Worm (Caenorhabditis elegans) whole organism, L4 larva: ENCODE measurements around the gene ZK1098.2.

Experiments used
- F10B5.3 ChIP-seq: sonication (generic microtip); optimal IDR thresholded peaks from 2 replicates; lab custom pipeline; 2016; ENCODE audit warnings: mild to moderate bottlenecking, missing genetic modification characterization, missing compliant biosample characterization
- T26A8.4 ChIP-seq: fragments of 200-800 bp; sonication (Bioruptor generic); IDR thresholded peaks from 2 replicates; pipeline ENCODE4 v1.3.6; 2022; ENCODE audit warnings: missing genetic modification characterization, missing compliant biosample characterization
- Y105C5A.15 ChIP-seq: fragments of 200-800 bp; sonication (Bioruptor generic); IDR thresholded peaks from 2 replicates; pipeline ENCODE4 v1.3.6; 2022; ENCODE audit warnings: missing genetic modification characterization, missing compliant biosample characterization
- Y48G9A.11 ChIP-seq: fragments of 200-800 bp; sonication (Bioruptor generic); IDR thresholded peaks from 2 replicates; pipeline ENCODE4 v1.3.6; 2022; ENCODE audit warnings: missing genetic modification reagents, missing genetic modification characterization, missing compliant biosample characterization
- Y5F2A.4 ChIP-seq: fragments of 200-800 bp; sonication (Bioruptor generic); optimal IDR thresholded peaks from 2 replicates; lab custom pipeline; 2018; ENCODE audit warnings: mild to moderate bottlenecking, missing genetic modification characterization, missing compliant biosample characterization
- ZK546.5 ChIP-seq, 2 experiments: sonication (generic microtip); optimal IDR thresholded peaks; 2 replicates each; lab custom pipeline; 2017; ENCODE audit warnings: missing biosample characterization in 2 of 2, missing genetic modification characterization in 2 of 2
- ama-1 ChIP-seq: fragments of 150-350 bp; optimal IDR thresholded peaks from 2 replicates; lab custom pipeline; 2014; ENCODE audit warnings: inconsistent platforms, mixed read lengths
- ceh-28 ChIP-seq: fragments of 150-350 bp; optimal IDR thresholded peaks from 2 replicates; lab custom pipeline; 2014; ENCODE audit warnings: missing biosample characterization, missing genetic modification reagents, missing genetic modification characterization
- ceh-32 ChIP-seq: sonication (generic microtip); optimal IDR thresholded peaks from 2 replicates; lab custom pipeline; 2016; ENCODE audit warnings: mild to moderate bottlenecking, missing genetic modification characterization, missing compliant biosample characterization; ENCODE audit not compliant: poor library complexity
- ceh-82 ChIP-seq: sonication (generic microtip); optimal IDR thresholded peaks from 2 replicates; lab custom pipeline; 2017; ENCODE audit warnings: missing biosample characterization, missing genetic modification characterization
- ctbp-1 ChIP-seq: fragments of 200-800 bp; sonication (Bioruptor generic); IDR thresholded peaks from 2 replicates; pipeline ENCODE4 v1.3.6; 2022; ENCODE audit warnings: missing genetic modification reagents, missing genetic modification characterization, missing compliant biosample characterization
- daf-12 ChIP-seq: fragments of 150-350 bp; optimal IDR thresholded peaks from 2 replicates; lab custom pipeline; 2014; ENCODE audit warnings: missing biosample characterization, missing genetic modification reagents, missing genetic modification characterization
- dmd-9 ChIP-seq: fragments of 200-800 bp; sonication (Bioruptor generic); IDR thresholded peaks from 2 replicates; pipeline ENCODE4 v1.3.6; 2022; ENCODE audit warnings: missing genetic modification reagents, missing genetic modification characterization, missing compliant biosample characterization
- dpl-1 ChIP-seq: fragments of 150-350 bp; optimal IDR thresholded peaks from 2 replicates; lab custom pipeline; 2014; ENCODE audit warnings: missing biosample characterization, missing genetic modification reagents, missing genetic modification characterization
- fkh-10 ChIP-seq: fragments of 150-350 bp; optimal IDR thresholded peaks from 2 replicates; lab custom pipeline; 2014; ENCODE audit warnings: missing biosample characterization, missing genetic modification reagents, missing genetic modification characterization
- fos-1 ChIP-seq: fragments of 150-350 bp; optimal IDR thresholded peaks from 2 replicates; lab custom pipeline; 2014; ENCODE audit warnings: missing biosample characterization, missing genetic modification characterization
- hif-1 ChIP-seq, 2 experiments: sonication (generic microtip); optimal IDR thresholded peaks; 2 replicates each; lab custom pipeline; 2016 to 2017; ENCODE audit warnings: missing compliant biosample characterization in 2 of 2, missing genetic modification characterization in 2 of 2, missing genetic modification reagents in 2 of 2, missing genotype in 2 of 2, mild to moderate bottlenecking in 1 of 2
- hmg-1.1 ChIP-seq: fragments of 200-800 bp; sonication (Bioruptor generic); IDR thresholded peaks from 2 replicates; pipeline ENCODE4 v1.3.6; 2022; ENCODE audit warnings: missing genetic modification reagents, missing genetic modification characterization, missing compliant biosample characterization
- jun-1 ChIP-seq: fragments of 150-350 bp; optimal IDR thresholded peaks from 2 replicates; lab custom pipeline; 2014; ENCODE audit warnings: missing biosample characterization, missing genetic modification reagents, missing genetic modification characterization
- lin-1 ChIP-seq: fragments of 200-800 bp; sonication (Bioruptor generic); IDR thresholded peaks from 2 replicates; pipeline ENCODE4 v1.3.6; 2022; ENCODE audit warnings: missing genetic modification reagents, missing genetic modification characterization, missing compliant biosample characterization
- lin-13 ChIP-seq: fragments of 150-350 bp; optimal IDR thresholded peaks from 2 replicates; lab custom pipeline; 2014; ENCODE audit warnings: missing biosample characterization, missing genetic modification reagents, missing genetic modification characterization
- lin-15B ChIP-seq: fragments of 150-350 bp; sonication (generic microtip); optimal IDR thresholded peaks from 3 replicates; lab custom pipeline; 2014; ENCODE audit warnings: missing biosample characterization, missing genetic modification characterization
- lin-29 ChIP-seq: fragments of 200-800 bp; sonication (Bioruptor generic); IDR thresholded peaks from 2 replicates; pipeline ENCODE4 v1.3.6; 2022; ENCODE audit warnings: missing genetic modification reagents, missing genetic modification characterization, missing compliant biosample characterization
- madf-5 ChIP-seq, 2 experiments: fragments of 200-800 bp; sonication (Bioruptor generic); IDR thresholded peaks; 2 replicates each; pipeline ENCODE4 v1.3.6; 2022; ENCODE audit warnings: missing compliant biosample characterization in 2 of 2, missing genetic modification characterization in 2 of 2
- madf-9 ChIP-seq: fragments of 200-800 bp; sonication (Bioruptor generic); conservative IDR thresholded peaks from 2 replicates; pipeline ENCODE4 v1.3.6; 2022; ENCODE audit warnings: missing genetic modification reagents, missing genetic modification characterization, missing compliant biosample characterization
- mdt-29 ChIP-seq: fragments of 200-800 bp; sonication (Bioruptor generic); IDR thresholded peaks from 2 replicates; pipeline ENCODE4 v1.3.6; 2022; ENCODE audit warnings: missing genetic modification reagents, missing genetic modification characterization, missing compliant biosample characterization
- mxl-2 ChIP-seq: fragments of 200-800 bp; sonication (Bioruptor generic); conservative IDR thresholded peaks from 2 replicates; pipeline ENCODE4 v1.3.6; 2022; ENCODE audit warnings: missing genetic modification reagents, missing genetic modification characterization, missing compliant biosample characterization
- mxl-3 ChIP-seq: fragments of 200-800 bp; sonication (Bioruptor generic); optimal IDR thresholded peaks from 2 replicates; lab custom pipeline; 2018; ENCODE audit warnings: mild to moderate bottlenecking, missing genetic modification characterization, missing compliant biosample characterization
- nhr-102 ChIP-seq: sonication (generic microtip); optimal IDR thresholded peaks from 2 replicates; lab custom pipeline; 2016; ENCODE audit warnings: mild to moderate bottlenecking, missing genetic modification characterization, moderate library complexity, missing compliant biosample characterization
- nhr-11 ChIP-seq: fragments of 150-350 bp; optimal IDR thresholded peaks from 2 replicates; lab custom pipeline; 2014; ENCODE audit warnings: missing biosample characterization, missing genetic modification characterization
- nhr-25 ChIP-seq: sonication (generic microtip); optimal IDR thresholded peaks from 2 replicates; lab custom pipeline; 2017; ENCODE audit warnings: missing genetic modification characterization, mild to moderate bottlenecking, missing compliant biosample characterization, antibody characterized with exemption, moderate library complexity, borderline replicate concordance; ENCODE audit not compliant: insufficient read depth
- nhr-28 ChIP-seq: fragments of 150-350 bp; optimal IDR thresholded peaks from 2 replicates; lab custom pipeline; 2014; ENCODE audit warnings: missing biosample characterization, missing genetic modification characterization
- nhr-41 ChIP-seq: fragments of 200-800 bp; sonication (Bioruptor generic); IDR thresholded peaks from 2 replicates; pipeline ENCODE4 v1.3.6; 2022; ENCODE audit warnings: missing genetic modification reagents, missing genetic modification characterization, missing compliant biosample characterization
- nhr-76 ChIP-seq: fragments of 150-350 bp; optimal IDR thresholded peaks from 2 replicates; lab custom pipeline; 2014; ENCODE audit warnings: missing biosample characterization, missing genetic modification characterization
- php-3 ChIP-seq: fragments of 200-800 bp; sonication (Bioruptor generic); IDR thresholded peaks from 2 replicates; pipeline ENCODE4 v1.3.6; 2022; ENCODE audit warnings: missing genetic modification reagents, missing genetic modification characterization, missing compliant biosample characterization
- pqm-1 ChIP-seq: sonication (generic microtip); optimal IDR thresholded peaks from 2 replicates; lab custom pipeline; 2017; ENCODE audit warnings: missing biosample characterization, missing genetic modification characterization
- rbr-2 ChIP-seq: sonication (generic microtip); optimal IDR thresholded peaks from 2 replicates; lab custom pipeline; 2016; ENCODE audit warnings: missing genotype, missing genetic modification characterization, missing compliant biosample characterization
- saeg-2 ChIP-seq: fragments of 200-800 bp; sonication (Bioruptor generic); IDR thresholded peaks from 2 replicates; pipeline ENCODE4 v1.3.6; 2022; ENCODE audit warnings: missing genetic modification reagents, missing genetic modification characterization, missing compliant biosample characterization
- sdz-12 ChIP-seq: fragments of 200-800 bp; sonication (Bioruptor generic); optimal IDR thresholded peaks from 2 replicates; lab custom pipeline; 2018; ENCODE audit warnings: mild to moderate bottlenecking, missing genetic modification characterization, missing compliant biosample characterization
- skn-1 ChIP-seq: fragments of 150-350 bp; optimal IDR thresholded peaks from 2 replicates; lab custom pipeline; 2014; ENCODE audit warnings: missing biosample characterization, missing genetic modification characterization
- spr-1 ChIP-seq: sonication (generic microtip); optimal IDR thresholded peaks from 2 replicates; lab custom pipeline; 2016; ENCODE audit warnings: mild to moderate bottlenecking, missing genetic modification characterization, missing compliant biosample characterization
- spr-3 ChIP-seq: fragments of 200-800 bp; sonication (Bioruptor generic); optimal IDR thresholded peaks from 2 replicates; lab custom pipeline; 2018; ENCODE audit warnings: mild to moderate bottlenecking, missing genetic modification characterization, missing compliant biosample characterization
- tag-97 ChIP-seq: fragments of 200-800 bp; sonication (Bioruptor generic); IDR thresholded peaks from 2 replicates; pipeline ENCODE4 v1.3.6; 2022; ENCODE audit warnings: missing genetic modification characterization, missing compliant biosample characterization
- tra-1 ChIP-seq: fragments of 200-800 bp; sonication (Bioruptor generic); IDR thresholded peaks from 2 replicates; pipeline ENCODE4 v1.3.6; 2022; ENCODE audit warnings: missing genetic modification reagents, missing genetic modification characterization, missing compliant biosample characterization
- unc-130 ChIP-seq: sonication (generic microtip); optimal IDR thresholded peaks from 2 replicates; lab custom pipeline; 2016; ENCODE audit warnings: missing genetic modification reagents, missing genetic modification characterization, missing compliant biosample characterization
- vab-7 ChIP-seq: fragments of 200-800 bp; sonication (Bioruptor generic); IDR thresholded peaks from 2 replicates; pipeline ENCODE4 v1.3.6; 2022; ENCODE audit warnings: missing genetic modification reagents, missing genetic modification characterization, missing compliant biosample characterization
- zag-1 ChIP-seq: fragments of 150-350 bp; optimal IDR thresholded peaks from 2 replicates; lab custom pipeline; 2014; ENCODE audit warnings: missing biosample characterization, missing genetic modification characterization
- zfp-2 ChIP-seq: sonication (generic microtip); optimal IDR thresholded peaks from 2 replicates; lab custom pipeline; 2016; ENCODE audit warnings: mild to moderate bottlenecking, missing genetic modification characterization, missing compliant biosample characterization
- zfp-3 ChIP-seq: fragments of 200-800 bp; sonication (Bioruptor generic); conservative IDR thresholded peaks from 2 replicates; pipeline ENCODE4 v1.3.6; 2022; ENCODE audit warnings: missing genetic modification reagents, missing genetic modification characterization, missing compliant biosample characterization
- zip-11 ChIP-seq: fragments of 200-800 bp; sonication (Bioruptor generic); IDR thresholded peaks from 2 replicates; pipeline ENCODE4 v1.3.6; 2022; ENCODE audit warnings: missing genetic modification characterization, missing compliant biosample characterization
- zip-2 ChIP-seq: fragments of 150-350 bp; optimal IDR thresholded peaks from 2 replicates; lab custom pipeline; 2014; ENCODE audit warnings: missing biosample characterization, missing genetic modification characterization

ZK1098.2 gene

DNA sequence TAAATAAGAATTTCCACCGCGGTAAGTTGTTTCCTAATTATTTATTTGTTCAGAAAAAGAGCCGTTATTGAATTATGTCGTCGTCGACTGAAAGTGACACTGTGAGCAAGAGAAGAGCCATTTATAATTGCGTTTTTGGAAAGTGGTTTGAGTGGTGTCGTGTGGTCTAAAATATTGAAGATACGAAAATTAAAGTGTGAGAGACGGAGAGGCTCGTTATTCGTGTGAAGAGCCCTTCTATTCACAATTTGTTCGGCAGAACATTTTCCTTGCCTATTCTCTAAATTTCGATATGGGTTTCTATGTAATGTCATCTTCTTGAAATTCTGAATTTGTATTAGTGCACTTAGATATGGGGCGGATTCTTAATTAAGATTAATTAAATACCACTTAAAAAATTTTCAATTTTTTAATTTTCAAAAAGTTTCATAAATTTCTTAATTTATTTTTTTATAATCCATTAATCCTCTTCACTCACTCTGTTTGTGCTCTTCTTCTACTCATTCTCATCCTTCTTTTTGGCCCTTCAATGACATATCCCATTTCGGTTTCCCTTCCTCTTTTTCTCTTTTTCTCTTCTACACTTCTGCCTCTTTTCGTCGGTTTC, 19.1 kb upstream of the ZK1098.2 start (continued):
- no peak for TF ChIP-seq lin-15B
- no peak for TF ChIP-seq daf-12
- no peak for TF ChIP-seq unc-130 (GFP tag; lab: Kevin White, UChicago)
- TF ChIP-seq rbr-2 (tag; lab: Kevin White, UChicago) = peak; percentile 4
- TF ChIP-seq zip-2 (tag; lab: Kevin White, UChicago) = no peak
- no peak for TF ChIP-seq hif-1 (tag; optimal IDR thresholded peaks at IDR 0.05; lab: Kevin White, UChicago)
- TF ChIP-seq spr-3 (GFP tag; lab: Kevin White, UChicago) = no peak
- TF ChIP-seq ZK546.5 (tag; optimal IDR thresholded peaks at IDR 0.05; lab: Kevin White, UChicago) = no peak
- peak; percentile 36; the same call in 1 of the 2 replicates for TF ChIP-seq lin-1 (GFP tag; lab: Robert Waterston, UW)
- TF ChIP-seq Y105C5A.15 = 0 out of 2 replicates have a peak, but pooled peaks have one; percentile 16
- TF ChIP-seq dpl-1 (GFP tag; lab: Kevin White, UChicago) = no peak
- TF ChIP-seq skn-1 (tag; lab: Kevin White, UChicago) = no peak
- peak; percentile 9 for TF ChIP-seq nhr-25 (tag; lab: Kevin White, UChicago)
- TF ChIP-seq madf-5 (GFP tag; IDR thresholded peaks at IDR 0.05; lab: Robert Waterston, UW) = 0 out of 4 replicates have a peak, but pooled peaks of 1 of the 2 experiments have one; percentile 17
- TF ChIP-seq ctbp-1 (GFP tag; lab: Robert Waterston, UW) = peak; percentile 55
- TF ChIP-seq madf-9 (GFP tag; lab: Robert Waterston, UW) = no peak
- TF ChIP-seq ceh-32 (tag; lab: Kevin White, UChicago) = no peak
- 0 out of 2 replicates have a peak, but pooled peaks have one; percentile 11 for TF ChIP-seq hmg-1.1 (GFP tag; lab: Robert Waterston, UW)
- peak; percentile 68 for TF ChIP-seq sdz-12
- TF ChIP-seq zfp-3 (GFP tag; lab: Robert Waterston, UW) = peak; percentile 65; the same call in 1 of the 2 replicates
- TF ChIP-seq T26A8.4 (GFP tag; lab: Robert Waterston, UW) = peak; percentile 67; the same call in 1 of the 2 replicates
- TF ChIP-seq spr-1 = no peak
- TF ChIP-seq fos-1 (tag; lab: Kevin White, UChicago) = no peak
- peak; percentile 57 for TF ChIP-seq nhr-102 (tag; lab: Kevin White, UChicago)
- TF ChIP-seq nhr-11 = no peak
- no peak for TF ChIP-seq nhr-76 (tag; lab: Kevin White, UChicago)
- no peak for TF ChIP-seq mxl-2 (GFP tag; lab: Robert Waterston, UW)
- TF ChIP-seq ceh-82 (tag; lab: Kevin White, UChicago) = no peak
- peak; percentile 38 for TF ChIP-seq lin-13 (GFP tag; lab: Kevin White, UChicago)
- peak; percentile 23 for TF ChIP-seq F10B5.3 (tag; lab: Kevin White, UChicago)
- TF ChIP-seq saeg-2 (GFP tag; lab: Robert Waterston, UW) = peak; percentile 74
- TF ChIP-seq ama-1 (lab: Kevin White, UChicago) = peak; percentile 92
- TF ChIP-seq lin-29 (GFP tag; lab: Robert Waterston, UW) = no peak
- TF ChIP-seq zag-1 (tag; lab: Kevin White, UChicago) = no peak
- no peak for TF ChIP-seq zip-11 (GFP tag; lab: Robert Waterston, UW)
- no peak for TF ChIP-seq jun-1 (tag; lab: Kevin White, UChicago)
- TF ChIP-seq tag-97 (GFP tag; lab: Robert Waterston, UW) = no peak
- TF ChIP-seq php-3 (GFP tag; lab: Robert Waterston, UW) = no peak
- TF ChIP-seq nhr-28 (tag; lab: Kevin White, UChicago) = no peak
- TF ChIP-seq Y5F2A.4 (GFP tag; lab: Kevin White, UChicago) = no peak
- TF ChIP-seq mxl-3 (GFP tag; lab: Kevin White, UChicago) = no peak
- no peak for TF ChIP-seq tra-1 (GFP tag; lab: Robert Waterston, UW)
- no peak for TF ChIP-seq pqm-1
- no peak for TF ChIP-seq fkh-10 (GFP tag; lab: Kevin White, UChicago)
- TF ChIP-seq nhr-41 (GFP tag; lab: Robert Waterston, UW) = no peak
- TF ChIP-seq ceh-28 (tag; lab: Kevin White, UChicago) = no peak
- TF ChIP-seq zfp-2 = no peak
- TF ChIP-seq dmd-9 (GFP tag; lab: Robert Waterston, UW) = 0 out of 2 replicates have a peak, but pooled peaks have one; percentile 10
- 0 out of 2 replicates have a peak, but pooled peaks have one; percentile 24 for TF ChIP-seq Y48G9A.11
- TF ChIP-seq vab-7 = no peak
- TF ChIP-seq mdt-29 = no peak
